Worm (Caenorhabditis elegans) whole organism, L4 larva: ENCODE results near the gene K05F6.12.

Experiments used
- F49E8.2 ChIP-seq: sonication (generic microtip); optimal IDR thresholded peaks from 2 replicates; lab custom pipeline; 2016; ENCODE audit warnings: missing compliant biosample characterization, mild to moderate bottlenecking, missing genetic modification characterization, borderline replicate concordance
- Y48G9A.11 ChIP-seq: fragments of 200-800 bp; sonication (Bioruptor generic); IDR thresholded peaks from 2 replicates; pipeline ENCODE4 v1.3.6; 2022; ENCODE audit warnings: missing genetic modification reagents, missing genetic modification characterization, missing compliant biosample characterization
- aha-1 ChIP-seq: fragments of 150-350 bp; peaks from one replicate; lab custom pipeline; 2014; ENCODE audit warnings: missing biosample characterization, missing genetic modification characterization
- arid-1 ChIP-seq: fragments of 200-800 bp; sonication (Bioruptor generic); conservative IDR thresholded peaks from 2 replicates; pipeline ENCODE4 v1.3.6; 2022; ENCODE audit warnings: missing genetic modification reagents, missing genetic modification characterization, missing compliant biosample characterization
- ceh-20 ChIP-seq: fragments of 200-800 bp; sonication (Bioruptor generic); IDR thresholded peaks from 2 replicates; pipeline ENCODE4 v1.3.6; 2022; ENCODE audit warnings: missing genetic modification reagents, missing genetic modification characterization, missing compliant biosample characterization
- ceh-62 ChIP-seq: sonication (generic microtip); optimal IDR thresholded peaks from 2 replicates; lab custom pipeline; 2017; ENCODE audit warnings: missing biosample characterization, missing genetic modification characterization
- daf-16 ChIP-seq, 3 experiments: sonication (generic microtip); optimal IDR thresholded peaks; 2 replicates each; lab custom pipeline; 2016 to 2017; ENCODE audit warnings: missing genetic modification characterization in 3 of 3, missing genetic modification reagents in 3 of 3, mild to moderate bottlenecking in 2 of 3, missing compliant biosample characterization in 2 of 3, missing biosample characterization in 1 of 3, moderate library complexity in 1 of 3
- daf-19 ChIP-seq: fragments of 200-800 bp; sonication (Bioruptor generic); conservative IDR thresholded peaks from 2 replicates; pipeline ENCODE4 v1.3.6; 2022; ENCODE audit warnings: missing genetic modification characterization, missing compliant biosample characterization
- dmd-6 ChIP-seq: fragments of 200-800 bp; sonication (Bioruptor generic); IDR thresholded peaks from 2 replicates; pipeline ENCODE4 v1.3.6; 2022; ENCODE audit warnings: missing genetic modification reagents, missing genetic modification characterization, missing compliant biosample characterization
- dve-1 ChIP-seq: sonication (generic microtip); optimal IDR thresholded peaks from 2 replicates; lab custom pipeline; 2017; ENCODE audit warnings: antibody characterized with exemption, mild to moderate bottlenecking, missing genetic modification characterization, missing compliant biosample characterization; ENCODE audit not compliant: insufficient read depth
- egl-43 ChIP-seq: fragments of 200-800 bp; sonication (Bioruptor generic); IDR thresholded peaks from 2 replicates; pipeline ENCODE4 v1.3.6; 2022; ENCODE audit warnings: missing genetic modification reagents, missing genetic modification characterization, missing compliant biosample characterization
- hif-1 ChIP-seq, 2 experiments: sonication (generic microtip); optimal IDR thresholded peaks; 2 replicates each; lab custom pipeline; 2016 to 2017; ENCODE audit warnings: missing compliant biosample characterization in 2 of 2, missing genetic modification characterization in 2 of 2, missing genetic modification reagents in 2 of 2, missing genotype in 2 of 2, mild to moderate bottlenecking in 1 of 2
- hlh-11 ChIP-seq: fragments of 200-800 bp; sonication (Bioruptor generic); optimal IDR thresholded peaks from 2 replicates; lab custom pipeline; 2018; ENCODE audit warnings: mild to moderate bottlenecking, missing genetic modification characterization, missing compliant biosample characterization
- hlh-30 ChIP-seq: sonication (generic microtip); optimal IDR thresholded peaks from 2 replicates; lab custom pipeline; 2017; ENCODE audit warnings: antibody characterized with exemption, mild to moderate bottlenecking, missing genetic modification characterization, missing compliant biosample characterization; ENCODE audit not compliant: insufficient read depth
- hmg-1.1 ChIP-seq: fragments of 200-800 bp; sonication (Bioruptor generic); IDR thresholded peaks from 2 replicates; pipeline ENCODE4 v1.3.6; 2022; ENCODE audit warnings: missing genetic modification reagents, missing genetic modification characterization, missing compliant biosample characterization
- lin-13 ChIP-seq: fragments of 150-350 bp; optimal IDR thresholded peaks from 2 replicates; lab custom pipeline; 2014; ENCODE audit warnings: missing biosample characterization, missing genetic modification reagents, missing genetic modification characterization
- lir-3 ChIP-seq: sonication (generic microtip); optimal IDR thresholded peaks from 2 replicates; lab custom pipeline; 2016; ENCODE audit warnings: mild to moderate bottlenecking, missing genetic modification characterization, missing compliant biosample characterization
- lsy-2 ChIP-seq, 2 experiments: fragments of 150-350 bp in 1 of 2; sonication (generic microtip) in 1 of 2; optimal IDR thresholded peaks; 2 replicates each; lab custom pipeline; 2014 to 2017; ENCODE audit warnings: missing biosample characterization in 2 of 2, missing genetic modification characterization in 2 of 2
- mdl-1 ChIP-seq, 2 experiments: fragments of 150-350 bp in 1 of 2; sonication (generic microtip) in 1 of 2; optimal IDR thresholded peaks; 2 replicates each; lab custom pipeline; 2014 to 2017; ENCODE audit warnings: missing biosample characterization in 2 of 2, missing genetic modification characterization in 2 of 2
- mdt-29 ChIP-seq: fragments of 200-800 bp; sonication (Bioruptor generic); IDR thresholded peaks from 2 replicates; pipeline ENCODE4 v1.3.6; 2022; ENCODE audit warnings: missing genetic modification reagents, missing genetic modification characterization, missing compliant biosample characterization
- mep-1 ChIP-seq: fragments of 150-350 bp; sonication (generic microtip); optimal IDR thresholded peaks from 3 replicates; lab custom pipeline; 2014; ENCODE audit warnings: missing biosample characterization, missing genetic modification characterization
- mes-2 ChIP-seq: sonication (generic microtip); optimal IDR thresholded peaks from 2 replicates; lab custom pipeline; 2016; ENCODE audit warnings: missing genotype, mild to moderate bottlenecking, missing genetic modification characterization, missing compliant biosample characterization; ENCODE audit not compliant: poor library complexity, severe bottlenecking
- mxl-3 ChIP-seq: fragments of 200-800 bp; sonication (Bioruptor generic); optimal IDR thresholded peaks from 2 replicates; lab custom pipeline; 2018; ENCODE audit warnings: mild to moderate bottlenecking, missing genetic modification characterization, missing compliant biosample characterization
- nhr-11 ChIP-seq: fragments of 150-350 bp; optimal IDR thresholded peaks from 2 replicates; lab custom pipeline; 2014; ENCODE audit warnings: missing biosample characterization, missing genetic modification characterization
- nhr-41 ChIP-seq: fragments of 200-800 bp; sonication (Bioruptor generic); IDR thresholded peaks from 2 replicates; pipeline ENCODE4 v1.3.6; 2022; ENCODE audit warnings: missing genetic modification reagents, missing genetic modification characterization, missing compliant biosample characterization
- nhr-42 ChIP-seq: fragments of 200-800 bp; sonication (Bioruptor generic); IDR thresholded peaks from 2 replicates; pipeline ENCODE4 v1.3.6; 2022; ENCODE audit warnings: missing genetic modification characterization, missing compliant biosample characterization
- rbr-2 ChIP-seq: sonication (generic microtip); optimal IDR thresholded peaks from 2 replicates; lab custom pipeline; 2016; ENCODE audit warnings: missing genotype, missing genetic modification characterization, missing compliant biosample characterization
- set-16 ChIP-seq: fragments of 200-800 bp; sonication (Bioruptor generic); IDR thresholded peaks from 2 replicates; pipeline ENCODE4 v1.3.6; 2022; ENCODE audit warnings: missing genetic modification reagents, missing genetic modification characterization, missing compliant biosample characterization
- skn-1 ChIP-seq: fragments of 150-350 bp; optimal IDR thresholded peaks from 2 replicates; lab custom pipeline; 2014; ENCODE audit warnings: missing biosample characterization, missing genetic modification characterization
- snpc-1.2 ChIP-seq: fragments of 200-800 bp; sonication (Bioruptor generic); IDR thresholded peaks from 2 replicates; pipeline ENCODE4 v1.3.6; 2022; ENCODE audit warnings: missing genetic modification reagents, missing genetic modification characterization, missing compliant biosample characterization
- snpc-4 ChIP-seq: fragments of 150-350 bp; optimal IDR thresholded peaks from 2 replicates; lab custom pipeline; 2014; ENCODE audit warnings: missing biosample characterization, missing genetic modification characterization
- unc-39 ChIP-seq: sonication (generic microtip); optimal IDR thresholded peaks from 2 replicates; lab custom pipeline; 2017; ENCODE audit warnings: missing biosample characterization, missing genetic modification characterization
- unc-62 ChIP-seq, 3 experiments: fragments of 150-350 bp in 1 of 3; sonication (generic microtip); optimal IDR thresholded peaks in 2 of 3; peaks in 1 of 3; 1 replicate in 1 of 3; 2 replicates in 2 of 3; lab custom pipeline; 2014 to 2017; ENCODE audit warnings: missing biosample characterization in 3 of 3, missing genetic modification characterization in 3 of 3, missing genetic modification reagents in 3 of 3, missing genotype in 1 of 3
- zip-11 ChIP-seq: fragments of 200-800 bp; sonication (Bioruptor generic); IDR thresholded peaks from 2 replicates; pipeline ENCODE4 v1.3.6; 2022; ENCODE audit warnings: missing genetic modification characterization, missing compliant biosample characterization
- zip-2 ChIP-seq: fragments of 150-350 bp; optimal IDR thresholded peaks from 2 replicates; lab custom pipeline; 2014; ENCODE audit warnings: missing biosample characterization, missing genetic modification characterization
- ztf-7 ChIP-seq: fragments of 150-350 bp; optimal IDR thresholded peaks from 2 replicates; lab custom pipeline; 2014; ENCODE audit warnings: missing biosample characterization, missing genetic modification characterization

K05F6.12 gene

ce11 chrII:1545625-1546024 is at the start of gene K05F6.12:
K05F6.12 (plus strand) TSS chrII:1545925.
- TF ChIP-seq F49E8.2 (tag; lab: Kevin White, UChicago) (no peak), unc-62 (GFP tag; optimal IDR thresholded peaks at IDR 0.05 in 1 of 2; lab: Kevin White, UChicago) (peak in 1 of 2 experiments; percentile 33), unc-62 (tag; optimal IDR thresholded peaks at IDR 0.05; lab: Kevin White, UChicago) (no peak)

DNA sequence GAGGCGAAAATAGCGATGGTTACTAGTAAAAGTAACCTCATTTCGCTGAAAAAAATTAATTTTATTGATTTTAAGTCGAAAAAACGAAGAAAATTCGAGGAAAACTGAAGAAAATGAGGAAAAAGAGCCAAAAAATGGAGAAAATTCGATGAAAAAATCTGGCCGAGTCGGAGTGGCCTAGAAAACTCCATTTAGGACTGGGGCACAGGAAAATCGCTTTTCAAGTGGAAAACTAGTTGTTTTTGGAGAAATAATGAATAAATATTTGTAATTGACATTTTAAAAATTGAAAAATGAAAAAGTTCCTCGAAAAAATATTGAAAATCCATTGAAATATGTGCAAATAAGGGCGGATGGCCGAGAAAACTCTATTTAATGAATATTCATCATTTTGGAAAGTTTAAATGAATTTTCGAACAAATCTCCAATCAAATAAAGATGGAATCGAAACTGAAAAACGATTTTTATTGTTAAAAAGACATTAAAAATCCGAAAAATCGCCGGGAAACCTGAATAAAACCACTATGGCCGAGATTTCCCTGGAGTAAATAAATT is 45.4 kb upstream of the K05F6.12 start, which contains the start of gene emc-1:
Gene emc-1 (minus strand): TSS at position 45 of the 555 bp plus-strand sequence.
- TF ChIP-seq unc-62 (GFP tag; optimal IDR thresholded peaks at IDR 0.05 in 1 of 2; lab: Kevin White, UChicago): no peak
- no peak for TF ChIP-seq unc-62 (tag; optimal IDR thresholded peaks at IDR 0.05; lab: Kevin White, UChicago)
- TF ChIP-seq mes-2 (tag; lab: Kevin White, UChicago): peak; percentile 59
- TF ChIP-seq hif-1 (tag; optimal IDR thresholded peaks at IDR 0.05; lab: Kevin White, UChicago): peak in 1 of 2 experiments; percentile 68

DNA sequence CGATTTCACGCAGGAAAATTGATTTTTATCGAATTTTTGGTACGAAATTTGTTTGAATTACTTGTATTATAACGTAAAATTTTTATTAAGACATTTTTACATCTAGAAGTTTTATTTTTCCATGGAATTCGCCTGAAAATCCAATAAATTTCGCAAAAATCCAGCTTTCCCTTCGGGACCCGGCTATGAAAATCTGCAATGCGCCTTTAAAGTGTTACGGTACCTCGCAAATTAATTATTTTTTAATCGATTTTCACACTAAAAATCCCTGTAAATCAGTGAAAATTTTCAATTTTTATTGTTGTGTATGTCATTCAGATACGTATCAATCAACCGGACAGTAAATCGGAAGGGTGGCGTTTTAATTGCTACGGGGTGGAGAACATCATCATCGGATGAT is 44.8 kb upstream of the K05F6.12 start:
- TF ChIP-seq zip-11 (GFP tag; lab: Robert Waterston, UW): no peak
- no peak for TF ChIP-seq mep-1 (tag; lab: Kevin White, UChicago)
- TF ChIP-seq snpc-1.2 (GFP tag; lab: Robert Waterston, UW): no peak
- no peak for TF ChIP-seq F49E8.2 (tag; lab: Kevin White, UChicago)
- TF ChIP-seq ztf-7: no peak
- TF ChIP-seq mdt-29: no peak
- no peak for TF ChIP-seq skn-1
- TF ChIP-seq hmg-1.1 (GFP tag; lab: Robert Waterston, UW): no peak
- no peak for TF ChIP-seq dmd-6 (GFP tag; lab: Robert Waterston, UW)
- TF ChIP-seq lir-3 (tag; lab: Kevin White, UChicago): no peak
- TF ChIP-seq daf-19 (GFP tag; lab: Robert Waterston, UW): no peak

- TF ChIP-seq rbr-2 (tag; lab: Kevin White, UChicago) (peak; percentile 33), hlh-11 (tag; lab: Kevin White, UChicago) (peak; percentile 63), hmg-1.1 (GFP tag; lab: Robert Waterston, UW) (peak; percentile 72), F49E8.2 (tag; lab: Kevin White, UChicago) (no peak), ceh-62 (tag; lab: Kevin White, UChicago) (no peak), unc-39 (tag; lab: Kevin White, UChicago) (no peak), dve-1 (tag; lab: Kevin White, UChicago) (peak; percentile 7), Y48G9A.11 (GFP tag; lab: Robert Waterston, UW) (no peak), arid-1 (GFP tag; lab: Robert Waterston, UW) (no peak), nhr-41 (0 out of 2 replicates have a peak, but pooled peaks have one; percentile 47), set-16 (GFP tag; lab: Robert Waterston, UW) (peak; percentile 78), lsy-2 (tag; optimal IDR thresholded peaks at IDR 0.05; lab: Kevin White, UChicago) (peak in 1 of 2 experiments; percentile 44), mxl-3 (peak; percentile 65), zip-2 (tag; lab: Kevin White, UChicago) (no peak), nhr-42 (GFP tag; lab: Robert Waterston, UW) (0 out of 2 replicates have a peak, but pooled peaks have one; percentile 31), aha-1 (tag; lab: Kevin White, UChicago) (no peak), hif-1 (tag; optimal IDR thresholded peaks at IDR 0.05; lab: Kevin White, UChicago) (peak in 1 of 2 experiments; percentile 75), skn-1 (no peak), mep-1 (tag; lab: Kevin White, UChicago) (peak; percentile 40), mdl-1 (tag; optimal IDR thresholded peaks at IDR 0.05; lab: Kevin White, UChicago) (peak; percentile 55 to 82), egl-43 (GFP tag; lab: Robert Waterston, UW) (no peak), daf-16 (GFP tag; optimal IDR thresholded peaks at IDR 0.05; lab: Kevin White, UChicago) (peak in 1 of 2 experiments; percentile 36), daf-16 (tag; optimal IDR thresholded peaks at IDR 0.05; lab: Kevin White, UChicago) (no peak), ceh-20 (GFP tag; lab: Robert Waterston, UW) (peak; percentile 57; the same call in 1 of the 2 replicates), hlh-30 (peak; percentile 74), lin-13 (peak; percentile 2), snpc-4 (tag; lab: Kevin White, UChicago) (no peak), nhr-11 (peak; percentile 36), dmd-6 (GFP tag; lab: Robert Waterston, UW) (peak; percentile 33; the same call in 1 of the 2 replicates)
Measured at ce11 chrII:1501614-1502355, 43.9 kb upstream of the K05F6.12 start.
